Worm (Caenorhabditis elegans) whole organism, L2 larva: ENCODE data around the gene K09E3.2.

ENCODE experiments used
- C34F6.9 ChIP-seq: fragments of 150-350 bp; optimal IDR thresholded peaks from 2 replicates; lab custom pipeline; 2014; ENCODE audit warnings: missing biosample characterization, missing genetic modification characterization
- F13H6.1 ChIP-seq: sonication (generic microtip); optimal IDR thresholded peaks from 2 replicates; lab custom pipeline; 2016; ENCODE audit warnings: missing genetic modification characterization, missing compliant biosample characterization
- R02D3.7 ChIP-seq: fragments of 150-350 bp; optimal IDR thresholded peaks from 2 replicates; lab custom pipeline; 2014; ENCODE audit warnings: missing biosample characterization, missing genetic modification characterization
- Y55F3AM.14 ChIP-seq: fragments of 200-800 bp; sonication (Bioruptor generic); optimal IDR thresholded peaks from 2 replicates; lab custom pipeline; 2018; ENCODE audit warnings: mild to moderate bottlenecking, missing genetic modification characterization, missing compliant biosample characterization
- ZK546.5 ChIP-seq: sonication (generic microtip); optimal IDR thresholded peaks from 2 replicates; lab custom pipeline; 2017; ENCODE audit warnings: missing biosample characterization, missing genetic modification characterization
- alr-1 ChIP-seq: fragments of 150-350 bp; optimal IDR thresholded peaks from 2 replicates; lab custom pipeline; 2014; ENCODE audit warnings: missing biosample characterization, missing genetic modification characterization
- ama-1 ChIP-seq: fragments of 150-350 bp; optimal IDR thresholded peaks from 2 replicates; lab custom pipeline; 2018; ENCODE audit warnings: inconsistent platforms
- blmp-1 ChIP-seq: sonication (generic microtip); optimal IDR thresholded peaks from 2 replicates; lab custom pipeline; 2017; ENCODE audit warnings: missing genetic modification characterization, mild to moderate bottlenecking, missing compliant biosample characterization, antibody characterized with exemption, moderate library complexity; ENCODE audit not compliant: insufficient read depth
- ceh-16 ChIP-seq: fragments of 150-350 bp; optimal IDR thresholded peaks from 2 replicates; lab custom pipeline; 2014; ENCODE audit warnings: missing biosample characterization, missing genetic modification characterization
- ceh-82 ChIP-seq: fragments of 150-350 bp; optimal IDR thresholded peaks from 2 replicates; lab custom pipeline; 2014; ENCODE audit warnings: missing biosample characterization, missing genetic modification characterization
- crh-2 ChIP-seq: sonication (generic microtip); optimal IDR thresholded peaks from 2 replicates; lab custom pipeline; 2017; ENCODE audit warnings: missing biosample characterization, missing genetic modification characterization
- egl-27 ChIP-seq: sonication (generic microtip); optimal IDR thresholded peaks from 3 replicates; lab custom pipeline; 2017; ENCODE audit warnings: missing biosample characterization, missing genetic modification reagents, missing genetic modification characterization
- elt-1 ChIP-seq: fragments of 150-350 bp; optimal IDR thresholded peaks from 2 replicates; lab custom pipeline; 2014; ENCODE audit warnings: missing biosample characterization, missing genetic modification characterization
- elt-3 ChIP-seq: sonication (generic microtip); optimal IDR thresholded peaks from 2 replicates; lab custom pipeline; 2017; ENCODE audit warnings: missing biosample characterization, missing genetic modification characterization
- fos-1 ChIP-seq: fragments of 150-350 bp; optimal IDR thresholded peaks from 2 replicates; lab custom pipeline; 2014; ENCODE audit warnings: missing biosample characterization, missing genetic modification characterization
- gmeb-1 ChIP-seq: fragments of 150-350 bp; optimal IDR thresholded peaks from 2 replicates; lab custom pipeline; 2014; ENCODE audit warnings: missing biosample characterization, missing genetic modification characterization
- lin-11 ChIP-seq: fragments of 150-350 bp; sonication (generic microtip); optimal IDR thresholded peaks from 2 replicates; lab custom pipeline; 2014; ENCODE audit warnings: missing biosample characterization, missing genetic modification characterization, inconsistent platforms, mixed read lengths
- lin-13 ChIP-seq: fragments of 150-350 bp; optimal IDR thresholded peaks from 2 replicates; lab custom pipeline; 2014; ENCODE audit warnings: missing biosample characterization, missing genetic modification reagents, missing genetic modification characterization
- lin-39 ChIP-seq: fragments of 150-350 bp; optimal IDR thresholded peaks from 2 replicates; lab custom pipeline; 2014; ENCODE audit warnings: missing biosample characterization, missing genetic modification reagents, missing genetic modification characterization
- lsy-2 ChIP-seq, 2 experiments: fragments of 150-350 bp in 1 of 2; sonication (generic microtip) in 1 of 2; optimal IDR thresholded peaks; 2 replicates each; lab custom pipeline; 2014 to 2017; ENCODE audit warnings: missing biosample characterization in 2 of 2, missing genetic modification characterization in 2 of 2
- mab-5 ChIP-seq: fragments of 150-350 bp; optimal IDR thresholded peaks from 2 replicates; lab custom pipeline; 2014; ENCODE audit warnings: missing biosample characterization, missing genetic modification characterization
- mbf-1 ChIP-seq: sonication (generic microtip); optimal IDR thresholded peaks from 2 replicates; lab custom pipeline; 2017; ENCODE audit warnings: missing biosample characterization, missing genetic modification characterization
- nhr-10 ChIP-seq: sonication (generic microtip); optimal IDR thresholded peaks from 2 replicates; lab custom pipeline; 2017; ENCODE audit warnings: missing biosample characterization, missing genetic modification characterization
- nhr-11 ChIP-seq: fragments of 150-350 bp; optimal IDR thresholded peaks from 2 replicates; lab custom pipeline; 2014; ENCODE audit warnings: missing biosample characterization, missing genetic modification characterization
- nhr-12 ChIP-seq: fragments of 150-350 bp; optimal IDR thresholded peaks from 2 replicates; lab custom pipeline; 2014; ENCODE audit warnings: missing biosample characterization, missing genetic modification characterization
- nhr-129 ChIP-seq: fragments of 150-350 bp; optimal IDR thresholded peaks from 2 replicates; lab custom pipeline; 2014; ENCODE audit warnings: missing biosample characterization, missing genetic modification characterization
- nhr-21 ChIP-seq: fragments of 150-350 bp; optimal IDR thresholded peaks from 2 replicates; lab custom pipeline; 2014; ENCODE audit warnings: missing biosample characterization, missing genetic modification characterization
- nhr-23 ChIP-seq: fragments of 150-350 bp; optimal IDR thresholded peaks from 2 replicates; lab custom pipeline; 2014; ENCODE audit warnings: missing biosample characterization, missing genetic modification reagents, missing genetic modification characterization
- nhr-237 ChIP-seq: fragments of 150-350 bp; optimal IDR thresholded peaks from 2 replicates; lab custom pipeline; 2014; ENCODE audit warnings: missing biosample characterization, missing genetic modification characterization
- nhr-77 ChIP-seq: fragments of 150-350 bp; optimal IDR thresholded peaks from 2 replicates; lab custom pipeline; 2014; ENCODE audit warnings: missing biosample characterization, missing genetic modification characterization
- peb-1 ChIP-seq: fragments of 150-350 bp; optimal IDR thresholded peaks from 2 replicates; lab custom pipeline; 2014; ENCODE audit warnings: missing biosample characterization, missing genetic modification characterization
- sma-3 ChIP-seq: sonication (generic microtip); optimal IDR thresholded peaks from 2 replicates; lab custom pipeline; 2016; ENCODE audit warnings: missing genetic modification reagents, missing genetic modification characterization, missing compliant biosample characterization
- sma-9 ChIP-seq, 2 experiments: fragments of 150-350 bp in 1 of 2; sonication (generic microtip) in 1 of 2; optimal IDR thresholded peaks; 2 replicates each; lab custom pipeline; 2014 to 2016; ENCODE audit warnings: missing genetic modification characterization in 2 of 2, mild to moderate bottlenecking in 1 of 2, missing biosample characterization in 1 of 2, missing compliant biosample characterization in 1 of 2, missing genetic modification reagents in 1 of 2, moderate library complexity in 1 of 2
- snpc-4 ChIP-seq: fragments of 150-350 bp; optimal IDR thresholded peaks from 2 replicates; lab custom pipeline; 2014; ENCODE audit warnings: missing biosample characterization, missing genetic modification characterization
- unc-39 ChIP-seq: fragments of 150-350 bp; optimal IDR thresholded peaks from 2 replicates; lab custom pipeline; 2014; ENCODE audit warnings: missing biosample characterization, missing genetic modification characterization
- unc-55 ChIP-seq: fragments of 150-350 bp; sonication (generic microtip); optimal IDR thresholded peaks from 3 replicates; lab custom pipeline; 2014; ENCODE audit warnings: missing biosample characterization, missing genetic modification reagents, missing genetic modification characterization
- unc-62 ChIP-seq: fragments of 150-350 bp; optimal IDR thresholded peaks from 2 replicates; lab custom pipeline; 2014; ENCODE audit warnings: missing biosample characterization, missing genetic modification reagents, missing genetic modification characterization
- zag-1 ChIP-seq: fragments of 150-350 bp; optimal IDR thresholded peaks from 2 replicates; lab custom pipeline; 2014; ENCODE audit warnings: missing biosample characterization, missing genetic modification characterization
- ztf-1 ChIP-seq: fragments of 200-800 bp; sonication (Bioruptor generic); conservative IDR thresholded peaks from 2 replicates; pipeline ENCODE4 v1.3.6; 2022; ENCODE audit warnings: missing genetic modification characterization, missing compliant biosample characterization
- ztf-4 ChIP-seq: fragments of 150-350 bp; optimal IDR thresholded peaks from 2 replicates; lab custom pipeline; 2014; ENCODE audit warnings: missing biosample characterization, missing genetic modification characterization

Gene K09E3.2

ce11 chrX:17138060-17138557, 20.6 kb downstream of the K09E3.2 start, which contains the start of gene cnp-3 (continued):
- TF ChIP-seq lin-13 (no peak), fos-1 (tag; lab: Kevin White, UChicago) (peak; percentile 63), alr-1 (tag; lab: Kevin White, UChicago) (no peak), nhr-237 (tag; lab: Kevin White, UChicago) (no peak), ceh-82 (no peak), nhr-12 (tag; lab: Kevin White, UChicago) (no peak), ceh-16 (tag; lab: Kevin White, UChicago) (no peak)

DNA sequence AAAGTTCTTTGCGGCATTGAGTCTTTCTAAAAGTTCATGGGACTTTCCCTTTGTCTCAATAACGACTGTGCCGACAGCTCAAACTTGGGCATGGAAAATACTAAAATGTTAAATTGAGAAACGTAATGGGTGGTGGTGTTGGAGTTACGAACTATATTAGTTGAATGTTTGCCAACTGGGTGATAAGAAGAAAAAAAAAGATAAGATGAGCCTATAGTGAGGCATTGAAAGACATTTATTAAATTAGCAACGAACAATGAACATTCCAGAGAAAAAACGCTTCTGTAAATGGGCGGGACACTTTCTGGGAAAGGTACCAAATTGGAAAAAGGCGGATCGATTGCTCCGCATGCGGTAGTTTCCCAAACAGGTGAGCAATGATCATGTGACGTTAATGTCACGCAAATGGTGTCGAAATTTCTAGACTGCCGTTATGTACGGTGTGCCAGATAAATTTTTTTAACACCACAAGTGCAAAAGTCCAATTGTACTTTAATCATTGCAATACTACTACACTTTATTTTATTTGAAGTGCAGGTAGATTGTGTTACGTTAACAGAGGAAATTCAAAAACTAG, 21.8 kb downstream of the K09E3.2 start:
- peak; percentile 7 for TF ChIP-seq nhr-129
- no peak for TF ChIP-seq ztf-1
- TF ChIP-seq crh-2, result peak; percentile 36
- TF ChIP-seq fos-1 (tag; lab: Kevin White, UChicago), result peak; percentile 15
- TF ChIP-seq sma-9 (GFP tag; optimal IDR thresholded peaks at IDR 0.05; lab: Kevin White, UChicago), result peak; percentile 31
- TF ChIP-seq sma-9 (tag; optimal IDR thresholded peaks at IDR 0.05; lab: Kevin White, UChicago), result no peak
- TF ChIP-seq blmp-1 (tag; lab: Kevin White, UChicago), result peak; percentile 1
- peak; percentile 13 for TF ChIP-seq sma-3 (GFP tag; lab: Kevin White, UChicago)
- TF ChIP-seq elt-3 (tag; lab: Kevin White, UChicago), result no peak
- TF ChIP-seq ztf-4 (tag; lab: Kevin White, UChicago), result no peak
- TF ChIP-seq C34F6.9 (tag; lab: Kevin White, UChicago), result no peak
- TF ChIP-seq nhr-10, result no peak
- peak; percentile 8 for TF ChIP-seq F13H6.1 (tag; lab: Kevin White, UChicago)

DNA sequence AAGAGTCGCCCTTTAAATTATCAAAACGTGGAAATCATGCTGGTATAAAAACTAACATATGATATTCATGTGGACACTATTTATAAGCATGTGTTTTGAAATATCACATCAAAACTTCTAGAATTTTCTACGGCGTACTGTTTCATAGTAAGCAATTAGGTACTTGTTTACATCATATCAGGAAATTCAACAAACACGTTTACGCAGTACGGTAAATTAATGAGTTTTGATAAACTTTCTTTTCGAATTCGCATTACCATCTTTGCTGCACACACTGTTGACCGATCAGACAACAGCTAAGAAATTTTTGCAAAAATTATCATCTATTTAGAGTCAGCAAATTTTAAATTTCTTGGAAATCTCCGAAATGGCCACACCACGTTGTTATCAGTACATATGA, 23.0 kb downstream of the K09E3.2 start:
- TF ChIP-seq mbf-1 (no peak), ceh-16 (tag; lab: Kevin White, UChicago) (no peak), snpc-4 (tag; lab: Kevin White, UChicago) (no peak), alr-1 (tag; lab: Kevin White, UChicago) (no peak), lin-11 (tag; lab: Kevin White, UChicago) (no peak), unc-55 (GFP tag; lab: Kevin White, UChicago) (no peak), Y55F3AM.14 (no peak), mab-5 (tag; lab: Kevin White, UChicago) (no peak), lsy-2 (tag; optimal IDR thresholded peaks at IDR 0.05; lab: Kevin White, UChicago) (peak in 1 of 2 experiments; percentile 9), sma-3 (GFP tag; lab: Kevin White, UChicago) (peak; percentile 23), lin-13 (no peak), zag-1 (tag; lab: Kevin White, UChicago) (no peak), ceh-82 (no peak), C34F6.9 (tag; lab: Kevin White, UChicago) (no peak), unc-62 (GFP tag; lab: Kevin White, UChicago) (no peak), gmeb-1 (no peak), R02D3.7 (tag; lab: Kevin White, UChicago) (no peak), nhr-77 (tag; lab: Kevin White, UChicago) (no peak), lin-39 (no peak), sma-9 (GFP tag; optimal IDR thresholded peaks at IDR 0.05; lab: Kevin White, UChicago) (peak; percentile 27), sma-9 (tag; optimal IDR thresholded peaks at IDR 0.05; lab: Kevin White, UChicago) (no peak), unc-39 (tag; lab: Kevin White, UChicago) (no peak), nhr-23 (no peak), ama-1 (lab: Kevin White, UChicago) (no peak), ztf-4 (tag; lab: Kevin White, UChicago) (no peak), ZK546.5 (tag; lab: Kevin White, UChicago) (no peak), elt-1 (tag; lab: Kevin White, UChicago) (no peak), fos-1 (tag; lab: Kevin White, UChicago) (peak; percentile 47), ztf-1 (no peak), egl-27 (tag; lab: Kevin White, UChicago) (no peak), F13H6.1 (tag; lab: Kevin White, UChicago) (no peak), nhr-12 (tag; lab: Kevin White, UChicago) (no peak), nhr-129 (no peak), nhr-11 (tag; lab: Kevin White, UChicago) (no peak), crh-2 (peak; percentile 16), nhr-21 (no peak), peb-1 (tag; lab: Kevin White, UChicago) (no peak), nhr-10 (no peak)
